Worm (Caenorhabditis elegans): ENCODE measurements around the gene lelo-4.
"Not testable (repeated sequence)": the region's sequence is repeated elsewhere in the genome, so short reads cannot be mapped to it uniquely, and the experiment has no call there.

The lelo-4 gene

DNA sequence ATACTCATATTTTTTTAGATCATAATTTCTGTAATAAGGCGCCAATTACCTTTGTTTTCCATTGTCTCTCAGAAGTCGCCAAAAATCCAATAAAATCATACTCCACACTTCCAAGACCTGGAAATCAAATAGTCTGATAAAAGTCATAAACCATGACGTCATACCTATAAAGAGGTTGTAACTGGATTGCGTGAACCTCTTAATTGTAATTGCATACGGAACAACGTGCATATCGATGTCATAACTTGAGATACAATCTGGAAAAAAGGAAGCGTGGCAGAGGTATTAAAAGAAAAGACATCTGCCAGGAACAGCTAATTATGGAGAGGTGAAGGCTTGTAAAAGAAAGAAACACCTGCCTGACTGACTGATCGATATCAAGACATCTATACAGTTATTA lies 30.4 kb downstream of the lelo-4 start, which contains the start of gene F10C1.9:
Gene F10C1.9 (minus strand): TSS at position 197 of the 400 bp plus-strand sequence.
- TF ChIP-seq unc-62 (GFP tag; optimal IDR thresholded peaks at IDR 0.05): no peak

ce11 chrII:5747312-5747711 lies 32.6 kb downstream of the lelo-4 start:
- no peak for TF ChIP-seq unc-62 (GFP tag; optimal IDR thresholded peaks at IDR 0.05)

DNA sequence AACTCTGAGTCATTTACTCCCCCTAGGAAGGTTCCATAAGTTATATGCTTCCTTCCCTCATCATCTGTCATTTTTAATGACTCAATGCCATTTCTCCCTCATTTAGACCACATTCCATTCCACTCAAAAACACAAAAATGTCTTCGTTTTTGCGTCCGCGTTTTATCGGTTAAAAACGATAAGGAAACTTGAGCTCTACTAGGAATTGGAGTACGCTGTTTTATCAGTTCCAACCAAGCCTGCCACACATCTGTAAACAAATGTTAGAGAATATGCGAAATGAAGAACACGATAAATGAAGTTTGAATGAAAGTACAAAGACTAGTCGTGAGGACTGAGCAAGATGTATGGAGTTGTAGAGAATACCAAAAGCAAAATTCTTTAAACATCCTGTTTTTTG lies 33.7 kb downstream of the lelo-4 start:
- no peak for TF ChIP-seq unc-62 (GFP tag; optimal IDR thresholded peaks at IDR 0.05)

DNA sequence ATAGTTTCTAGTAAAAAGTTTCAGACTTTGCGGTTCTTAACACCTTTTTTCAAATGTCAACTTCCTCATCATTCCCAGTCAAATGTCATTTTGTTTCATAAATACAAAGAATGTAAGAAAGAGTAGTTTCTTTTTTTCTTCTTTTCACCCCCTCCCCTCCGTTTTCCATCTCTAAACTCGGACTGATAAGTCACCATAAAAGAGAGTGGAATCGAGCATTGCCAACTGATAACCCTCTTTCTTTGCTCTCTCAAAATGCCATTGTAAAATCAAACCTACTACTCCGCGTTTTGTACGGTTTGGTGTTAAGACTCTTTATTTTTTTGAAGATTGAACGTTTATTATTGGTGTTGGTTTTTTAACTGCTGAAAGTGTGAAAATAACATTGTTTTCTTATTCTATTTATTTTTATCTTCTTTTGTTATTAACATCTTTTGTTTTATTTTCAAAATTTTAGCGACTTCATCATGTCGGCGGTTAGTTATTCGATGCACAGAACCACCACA lies 35.1 kb downstream of the lelo-4 start, which contains the start of gene ifb-2:
Gene ifb-2 (plus strand): TSS at position 456 of the 506 bp plus-strand sequence.
- TF ChIP-seq unc-62 (GFP tag; optimal IDR thresholded peaks at IDR 0.05): no peak

ce11 chrII:5751353-5751752 lies 36.6 kb downstream of the lelo-4 start:
- TF ChIP-seq unc-62 (GFP tag; optimal IDR thresholded peaks at IDR 0.05): no peak

ce11 chrII:5754168-5754567 lies 39.4 kb downstream of the lelo-4 start, which contains the start of gene F10C1.8:
Gene F10C1.8 (plus strand): TSS chrII:5754468.
- no peak for TF ChIP-seq unc-62 (GFP tag; optimal IDR thresholded peaks at IDR 0.05)

- not testable (repeated sequence) for TF ChIP-seq unc-62 (GFP tag; optimal IDR thresholded peaks at IDR 0.05)
These were observed 42.9 kb downstream of the lelo-4 start, which contains the start of the genes F10C1.3 and F10C1.23 for ce11 chrII:5757656-5758055. Gene F10C1.3 (minus strand): TSS chrII:5757756. Gene F10C1.23 (plus strand): TSS chrII:5758040.

DNA sequence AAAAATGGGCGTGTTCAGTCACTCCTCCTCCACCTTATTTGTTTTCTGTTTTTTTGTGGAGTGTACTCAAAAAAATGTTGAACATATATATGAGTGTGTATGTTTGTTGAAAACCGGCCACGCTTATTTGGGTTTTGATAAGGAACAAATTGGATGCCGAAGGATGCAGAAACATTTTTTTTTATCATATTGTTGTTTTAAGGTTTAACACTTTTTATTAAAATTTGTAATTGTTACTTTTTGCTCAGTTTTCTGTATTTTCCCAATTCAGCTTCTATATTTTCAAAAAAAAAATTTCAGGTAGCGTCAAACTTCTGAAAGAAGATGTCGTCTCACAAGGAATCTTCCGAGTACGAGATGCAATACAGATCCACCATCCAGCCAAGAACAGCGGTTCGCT lies 50.6 kb downstream of the lelo-4 start, which contains the start of gene ifb-1:
Gene ifb-1 (plus strand): TSS at position 301 of the 400 bp plus-strand sequence.
- no peak for TF ChIP-seq unc-62 (GFP tag; optimal IDR thresholded peaks at IDR 0.05)

Data from whole organism, dauer.